Worm (Caenorhabditis elegans): ENCODE measurements around the gene tag-290.

ce11 chrV:11574563-11574962 lies 38.5 kb upstream of the tag-290 start:
- no peak for TF ChIP-seq scrt-1 (GFP tag; IDR thresholded peaks at IDR 0.05)
- no peak for TF ChIP-seq hmg-4 (GFP tag; optimal IDR thresholded peaks at IDR 0.05)
- no peak for TF ChIP-seq aly-1 (tag; optimal IDR thresholded peaks at IDR 0.05)
- TF ChIP-seq tra-4 (tag; optimal IDR thresholded peaks at IDR 0.05) = no peak
- no peak for TF ChIP-seq ama-1 (optimal IDR thresholded peaks at IDR 0.05)
- no peak for TF ChIP-seq pes-1 (GFP tag; IDR thresholded peaks at IDR 0.05)
- no peak for TF ChIP-seq tbx-37 (GFP tag; conservative IDR thresholded peaks at IDR 0.05)
- no peak for TF ChIP-seq B0310.2 (tag; optimal IDR thresholded peaks at IDR 0.05)
- no peak for TF ChIP-seq hnd-1 (tag; optimal IDR thresholded peaks at IDR 0.05)
- no peak for TF ChIP-seq ets-7 (tag; optimal IDR thresholded peaks at IDR 0.05)
- no peak for TF ChIP-seq flt-1 (GFP tag; IDR thresholded peaks at IDR 0.05)
- no peak for TF ChIP-seq F13C5.2 (tag; optimal IDR thresholded peaks at IDR 0.05)
- TF ChIP-seq hmbx-1 (tag; optimal IDR thresholded peaks at IDR 0.05) = no peak
- no peak for TF ChIP-seq tbx-11 (GFP tag; IDR thresholded peaks at IDR 0.05)

All from whole organism, early embryonic.